ENCODE assay signal across 2 worm cellular contexts in the genomic region with DNA sequence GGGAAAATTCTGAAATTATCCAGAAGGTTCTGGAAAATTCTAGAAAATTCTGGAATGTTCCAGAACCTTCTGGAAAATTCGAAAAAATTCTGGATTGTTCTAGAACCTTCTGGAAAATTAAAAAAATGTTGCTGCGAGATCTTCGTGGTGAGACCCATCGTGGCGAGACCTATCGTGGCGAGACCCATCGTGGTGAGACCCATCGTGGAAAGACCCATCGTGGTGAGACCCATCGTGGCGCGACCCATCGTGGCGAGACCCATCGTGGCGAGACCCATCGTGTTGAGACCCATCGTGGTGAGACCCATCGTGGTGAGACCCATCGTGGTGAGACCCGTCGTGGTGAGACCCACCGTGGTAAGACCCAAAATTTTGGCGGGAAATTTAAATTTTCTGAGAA.
TF ChIP-seq lines count a peak whose summit lies in the region.

No protein-coding gene starts in this region.

TF ChIP-seq in whole organism, L4 larva, 104 proteins besides CTCF, POLR2A, EP300 and RAD21:
- peak; percentile 63 for TF ChIP-seq set-16 (GFP tag; IDR thresholded peaks at IDR 0.05; lab: Robert Waterston, UW)
- peak; percentile 74 for TF ChIP-seq snpc-1.2 (GFP tag; IDR thresholded peaks at IDR 0.05; lab: Robert Waterston, UW)

TF ChIP-seq in whole organism, young adult, 124 proteins besides CTCF, POLR2A, EP300 and RAD21:
- TF ChIP-seq hsf-1 (GFP tag; IDR thresholded peaks at IDR 0.05; lab: Robert Waterston, UW) = peak; percentile 77
- peak; percentile 32; the same call in 1 of the 2 replicates for TF ChIP-seq ceh-91 (GFP tag; IDR thresholded peaks at IDR 0.05; lab: Robert Waterston, UW)
- peak; percentile 37; the same call in 1 of the 2 replicates for TF ChIP-seq mcd-1 (GFP tag; IDR thresholded peaks at IDR 0.05; lab: Robert Waterston, UW)
- peak; percentile 58; the same call in 1 of the 2 replicates for TF ChIP-seq cebp-2 (GFP tag; IDR thresholded peaks at IDR 0.05; lab: Robert Waterston, UW)
- peak; percentile 61 for TF ChIP-seq F33H1.4 (GFP tag; IDR thresholded peaks at IDR 0.05; lab: Robert Waterston, UW)
TF ChIP-seq in whole organism, young adult: peak in this region for 5; not testable (repeated sequence) for 119.
